Worm (Caenorhabditis elegans): ENCODE results near the gene T07E3.3.

DNA sequence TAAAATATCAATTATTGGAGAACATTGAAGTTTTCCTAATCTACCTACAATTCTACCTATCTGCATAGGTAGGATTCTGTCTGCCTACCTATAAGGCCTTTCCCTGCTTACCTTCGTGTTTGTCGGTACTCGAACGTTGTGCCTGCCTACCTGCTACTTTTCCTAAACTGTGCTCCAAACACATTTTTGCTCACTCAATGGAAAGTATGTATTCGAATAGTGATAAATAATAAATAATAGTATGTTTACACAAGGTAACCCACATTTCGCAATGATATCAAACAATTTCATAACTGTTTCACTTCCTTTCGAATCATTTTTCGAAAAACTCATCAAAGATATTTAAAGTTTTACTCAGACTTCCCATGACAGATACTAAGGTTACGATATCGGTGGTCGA lies 35.8 kb downstream of the T07E3.3 start, which contains the start of gene F57B9.3:
- TF ChIP-seq hlh-11 (tag; optimal IDR thresholded peaks at IDR 0.05): no peak
- no peak for TF ChIP-seq nhr-76 (tag; optimal IDR thresholded peaks at IDR 0.05)
- no peak for TF ChIP-seq unc-62 (GFP tag; optimal IDR thresholded peaks at IDR 0.05 in 1 of 2)
- TF ChIP-seq unc-62 (tag; optimal IDR thresholded peaks at IDR 0.05): no peak
- no peak for TF ChIP-seq ama-1 (optimal IDR thresholded peaks at IDR 0.05)
